Fruit fly (Drosophila melanogaster) whole organism, embryonic: ENCODE results near the gene CG9150.

Source experiments
- Atf-2 ChIP-seq: fragments of 200-800 bp; sonication (Bioruptor generic); optimal IDR thresholded peaks from 2 replicates; lab custom pipeline; 2016; ENCODE audit warnings: missing biosample characterization, missing genetic modification characterization
- B-H2 ChIP-seq: fragments of 200-800 bp; sonication (Bioruptor generic); optimal IDR thresholded peaks from 2 replicates; lab custom pipeline; 2018; ENCODE audit warnings: missing biosample characterization, mild to moderate bottlenecking, missing genetic modification characterization
- CG12236 ChIP-seq: fragments of 200-800 bp; sonication (Bioruptor generic); optimal IDR thresholded peaks from 2 replicates; lab custom pipeline; 2016; ENCODE audit warnings: missing biosample characterization, missing genetic modification characterization
- CG12769 ChIP-seq: fragments of 200-800 bp; sonication (Bioruptor generic); optimal IDR thresholded peaks from 2 replicates; lab custom pipeline; 2019; ENCODE audit warnings: missing biosample characterization, mild to moderate bottlenecking, missing genetic modification characterization, moderate library complexity
- CG13775 ChIP-seq: fragments of 200-800 bp; sonication (Bioruptor generic); optimal IDR thresholded peaks from 3 replicates; lab custom pipeline; 2017; ENCODE audit warnings: missing biosample characterization, mild to moderate bottlenecking, missing genetic modification characterization
- CG15011 ChIP-seq: fragments of 200-800 bp; sonication (Bioruptor generic); optimal IDR thresholded peaks from 3 replicates; lab custom pipeline; 2018; ENCODE audit warnings: missing biosample characterization, mild to moderate bottlenecking, missing genetic modification characterization
- CG15514 ChIP-seq: fragments of 200-800 bp; sonication (Bioruptor generic); optimal IDR thresholded peaks from 3 replicates; lab custom pipeline; 2017; ENCODE audit warnings: missing biosample characterization, missing genetic modification characterization, mild to moderate bottlenecking, moderate library complexity, missing genetic modification reagents
- CG15696 ChIP-seq: fragments of 200-800 bp; sonication (Bioruptor generic); optimal IDR thresholded peaks from 2 replicates; lab custom pipeline; 2019; ENCODE audit warnings: missing biosample characterization, mild to moderate bottlenecking, missing genetic modification characterization, moderate library complexity
- CG16813 ChIP-seq: fragments of 200-800 bp; sonication (Bioruptor generic); IDR thresholded peaks from 3 replicates; pipeline ENCODE4 v1.3.6; 2022; ENCODE audit warnings: missing biosample characterization, missing genetic modification characterization; ENCODE audit not compliant: partially characterized antibody
- CG17385 ChIP-seq: fragments of 200-800 bp; sonication (Bioruptor generic); optimal IDR thresholded peaks from 3 replicates; lab custom pipeline; 2018; ENCODE audit warnings: missing biosample characterization, mild to moderate bottlenecking, missing genetic modification characterization
- CG17802 ChIP-seq: fragments of 200-800 bp; sonication (Bioruptor generic); optimal IDR thresholded peaks from 2 replicates; lab custom pipeline; 2018; ENCODE audit warnings: missing biosample characterization, mild to moderate bottlenecking, missing genetic modification characterization, moderate library complexity
- CG18619 ChIP-seq: fragments of 200-800 bp; sonication (Bioruptor generic); optimal IDR thresholded peaks from 3 replicates; lab custom pipeline; 2017; ENCODE audit warnings: missing biosample characterization, mild to moderate bottlenecking, missing genetic modification characterization
- CG2678 ChIP-seq: fragments of 200-800 bp; sonication (Bioruptor generic); optimal IDR thresholded peaks from 3 replicates; lab custom pipeline; 2019; ENCODE audit warnings: missing biosample characterization, mild to moderate bottlenecking, missing genetic modification characterization, moderate library complexity
- CG2875 ChIP-seq: fragments of 200-800 bp; sonication (Bioruptor generic); optimal IDR thresholded peaks from 2 replicates; lab custom pipeline; 2017; ENCODE audit warnings: missing biosample characterization, mild to moderate bottlenecking, missing genetic modification characterization, missing genetic modification reagents
- CG3726 ChIP-seq: fragments of 200-800 bp; sonication (Bioruptor generic); IDR thresholded peaks from 3 replicates; pipeline ENCODE4, ENCODE4 v1.3.6; 2022; ENCODE audit warnings: missing biosample characterization, missing genetic modification characterization
- CG6813 ChIP-seq: fragments of 200-800 bp; sonication (Bioruptor generic); optimal IDR thresholded peaks from 2 replicates; lab custom pipeline; 2017; ENCODE audit warnings: missing biosample characterization, missing genetic modification characterization, mild to moderate bottlenecking, moderate library complexity, missing genetic modification reagents
- CG6854 ChIP-seq: fragments of 200-800 bp; sonication (Bioruptor generic); optimal IDR thresholded peaks from 3 replicates; lab custom pipeline; 2017; ENCODE audit warnings: missing biosample characterization, mild to moderate bottlenecking, missing genetic modification characterization
- CG7357 ChIP-seq: fragments of 200-800 bp; sonication (Bioruptor generic); IDR thresholded peaks from 3 replicates; pipeline ENCODE4 v1.3.6; 2022; ENCODE audit warnings: missing biosample characterization, missing genetic modification characterization
- CG8765 ChIP-seq: fragments of 200-800 bp; sonication (Bioruptor generic); IDR thresholded peaks from 2 replicates; pipeline ENCODE4 v1.3.6; 2022; ENCODE audit warnings: missing biosample characterization, missing genetic modification characterization
- CG9817 ChIP-seq: fragments of 200-800 bp; sonication (Bioruptor generic); optimal IDR thresholded peaks from 2 replicates; lab custom pipeline; 2018; ENCODE audit warnings: missing biosample characterization, mild to moderate bottlenecking, missing genetic modification characterization, moderate library complexity
- Dad ChIP-seq: fragments of 200-800 bp; sonication (Bioruptor generic); optimal IDR thresholded peaks from 3 replicates; lab custom pipeline; 2016; ENCODE audit warnings: missing biosample characterization, missing genetic modification characterization
- Hsf ChIP-seq: fragments of 200-800 bp; sonication (Bioruptor generic); optimal IDR thresholded peaks from 3 replicates; lab custom pipeline; 2016; ENCODE audit warnings: missing biosample characterization, missing genetic modification characterization
- Lpt ChIP-seq: fragments of >200 bp; optimal IDR thresholded peaks from 2 replicates; lab custom pipeline; 2018; ENCODE audit warnings: missing biosample characterization, missing genetic modification characterization
- MBD-R2 ChIP-seq: fragments of 200-800 bp; sonication (Bioruptor generic); IDR thresholded peaks from 2 replicates; pipeline ENCODE4 v1.3.6; 2022; ENCODE audit warnings: missing biosample characterization, missing genetic modification characterization
- Nf-YB ChIP-seq: fragments of 200-800 bp; sonication (Bioruptor generic); optimal IDR thresholded peaks from 3 replicates; lab custom pipeline; 2019; ENCODE audit warnings: missing biosample characterization, mild to moderate bottlenecking, missing genetic modification characterization, moderate library complexity
- Ptx1 ChIP-seq: fragments of 200-800 bp; sonication (Bioruptor generic); IDR thresholded peaks from 2 replicates; pipeline ENCODE4 v1.3.6; 2022; ENCODE audit warnings: missing biosample characterization, missing genetic modification characterization
- Ravus ChIP-seq: fragments of 200-800 bp; sonication (Bioruptor generic); IDR thresholded peaks from 2 replicates; pipeline ENCODE4 v1.3.6; 2022; ENCODE audit warnings: missing biosample characterization, missing genetic modification characterization
- Six4 ChIP-seq: fragments of 200-800 bp; sonication (Bioruptor generic); optimal IDR thresholded peaks from 2 replicates; lab custom pipeline; 2016; ENCODE audit warnings: missing biosample characterization, missing genetic modification characterization
- Stat92E ChIP-seq, 3 experiments: fragments of >200 bp in 2 of 3; fragments of 200-800 bp in 1 of 3; sonication (Bioruptor generic) in 1 of 3; optimal IDR thresholded peaks; 2 replicates each; lab custom pipeline; 2017 to 2019; ENCODE audit warnings: missing biosample characterization in 3 of 3, missing genetic modification characterization in 3 of 3, mild to moderate bottlenecking in 1 of 3, moderate library complexity in 1 of 3
- Trl ChIP-seq, 3 experiments: fragments of >200 bp in 2 of 3; fragments of 200-800 bp in 1 of 3; sonication (Bioruptor generic) in 1 of 3; optimal IDR thresholded peaks; 2 replicates in 1 of 3; 3 replicates in 2 of 3; lab custom pipeline; 2016 to 2017; ENCODE audit warnings: missing biosample characterization in 1 of 3, missing genetic modification characterization in 1 of 3
- chinmo ChIP-seq: fragments of 200-800 bp; sonication (Bioruptor generic); IDR thresholded peaks from 4 replicates; pipeline ENCODE4 v1.3.6; 2022; ENCODE audit warnings: missing biosample characterization, missing genetic modification characterization; ENCODE audit not compliant: partially characterized antibody
- chn ChIP-seq: fragments of 200-800 bp; sonication (Bioruptor generic); optimal IDR thresholded peaks from 2 replicates; lab custom pipeline; 2016; ENCODE audit warnings: missing biosample characterization, missing genetic modification characterization
- da ChIP-seq: fragments of 200-800 bp; sonication (Bioruptor generic); optimal IDR thresholded peaks from 2 replicates; lab custom pipeline; 2016; ENCODE audit warnings: missing biosample characterization, missing genetic modification characterization
- fd64A ChIP-seq: fragments of 200-800 bp; sonication (Bioruptor generic); optimal IDR thresholded peaks from 3 replicates; lab custom pipeline; 2018; ENCODE audit warnings: missing biosample characterization, mild to moderate bottlenecking, missing genetic modification characterization
- her ChIP-seq: fragments of 200-800 bp; sonication (Bioruptor generic); optimal IDR thresholded peaks from 2 replicates; lab custom pipeline; 2016; ENCODE audit warnings: missing biosample characterization, missing genetic modification characterization
- lola ChIP-seq, 3 experiments: fragments of >200 bp in 2 of 3; fragments of 200-800 bp in 1 of 3; sonication (Bioruptor generic) in 1 of 3; optimal IDR thresholded peaks; 2 replicates each; lab custom pipeline; 2017 to 2019; ENCODE audit warnings: missing biosample characterization in 3 of 3, missing genetic modification characterization in 3 of 3, mild to moderate bottlenecking in 1 of 3, moderate library complexity in 1 of 3
- nmo ChIP-seq: fragments of 200-800 bp; sonication (Bioruptor generic); optimal IDR thresholded peaks from 2 replicates; lab custom pipeline; 2018; ENCODE audit warnings: missing biosample characterization, mild to moderate bottlenecking, missing genetic modification characterization, moderate library complexity
- peb ChIP-seq: fragments of 200-800 bp; sonication (Bioruptor generic); IDR thresholded peaks from 2 replicates; pipeline ENCODE4 v1.3.6; 2022; ENCODE audit warnings: missing biosample characterization, missing genetic modification characterization
- slp2 ChIP-seq: fragments of 200-800 bp; sonication (Bioruptor generic); optimal IDR thresholded peaks from 2 replicates; lab custom pipeline; 2016; ENCODE audit warnings: missing biosample characterization, missing genetic modification characterization
- sob ChIP-seq: fragments of 200-800 bp; sonication (Bioruptor generic); IDR thresholded peaks from 2 replicates; pipeline ENCODE4 v1.3.6; 2022; ENCODE audit warnings: missing biosample characterization, missing genetic modification characterization
- sqz ChIP-seq: fragments of 200-800 bp; sonication (Bioruptor generic); optimal IDR thresholded peaks from 3 replicates; lab custom pipeline; 2018; ENCODE audit warnings: missing biosample characterization, mild to moderate bottlenecking, missing genetic modification characterization
- tll ChIP-seq, 2 experiments: fragments of 200-800 bp in 1 of 2; fragments of >200 bp in 1 of 2; sonication (Bioruptor generic) in 1 of 2; optimal IDR thresholded peaks; 2 replicates each; lab custom pipeline; 2017 to 2019; ENCODE audit warnings: missing biosample characterization in 2 of 2, missing genetic modification characterization in 2 of 2, mild to moderate bottlenecking in 1 of 2, moderate library complexity in 1 of 2
- ttk ChIP-seq: fragments of 200-800 bp; sonication (Bioruptor generic); IDR thresholded peaks from 2 replicates; pipeline ENCODE4 v2.1.2; 2022; ENCODE audit warnings: missing biosample characterization, missing genetic modification characterization
- twi ChIP-seq: fragments of 200-800 bp; optimal IDR thresholded peaks from 2 replicates; lab custom pipeline; 2019; ENCODE audit warnings: missing biosample characterization, mild to moderate bottlenecking, missing genetic modification characterization, moderate library complexity
- unc-4 ChIP-seq: fragments of 200-800 bp; sonication (Bioruptor generic); IDR thresholded peaks from 2 replicates; pipeline ENCODE4 v1.3.6; 2022; ENCODE audit warnings: missing biosample characterization, missing genetic modification characterization; ENCODE audit not compliant: partially characterized antibody
- wdn ChIP-seq: fragments of 200-800 bp; sonication (Bioruptor generic); IDR thresholded peaks from 2 replicates; pipeline ENCODE4 v1.3.6; 2022; ENCODE audit warnings: missing biosample characterization, missing genetic modification characterization
- z ChIP-seq: fragments of 200-800 bp; sonication (Bioruptor generic); IDR thresholded peaks from 3 replicates; pipeline ENCODE4 v1.3.6; 2022; ENCODE audit warnings: missing biosample characterization, missing genetic modification characterization
- zfh1 ChIP-seq: fragments of 200-800 bp; sonication (Bioruptor generic); IDR thresholded peaks from 3 replicates; pipeline ENCODE4 v1.3.6; 2022; ENCODE audit warnings: missing biosample characterization, missing genetic modification characterization

The CG9150 gene

dm6 chr2L:6062382-6063082, 5.9 kb downstream of the CG9150 start, which contains the start of the genes ND-51 and CG13994 (continued):
- TF ChIP-seq ttk (GFP tag; lab: Robert Waterston, UW) = peak; percentile 78
- peak; percentile 51 for TF ChIP-seq CG12236
- peak; percentile 83 for TF ChIP-seq CG15696 (tag; lab: Kevin White, UChicago)
- TF ChIP-seq Dad (GFP tag; lab: Kevin White, UChicago) = peak; percentile 79
- TF ChIP-seq peb (GFP tag; lab: Robert Waterston, UW) = peak; percentile 63
- TF ChIP-seq slp2 (GFP tag; lab: Kevin White, UChicago) = peak; percentile 67
- TF ChIP-seq CG17802 (tag; lab: Kevin White, UChicago) = peak; percentile 100
- peak; percentile 91 for TF ChIP-seq B-H2 (GFP tag; lab: Kevin White, UChicago)
- TF ChIP-seq tll (GFP tag; optimal IDR thresholded peaks at IDR 0.05; lab: Kevin White, UChicago) = peak; percentile 77 to 91
- peak; percentile 91 for TF ChIP-seq Hsf
- TF ChIP-seq MBD-R2 (GFP tag; lab: Robert Waterston, UW) = peak; percentile 86
- TF ChIP-seq CG18619 (GFP tag; lab: Kevin White, UChicago) = peak; percentile 61
- TF ChIP-seq Six4 (GFP tag; lab: Kevin White, UChicago) = peak; percentile 78
- peak; percentile 63 for TF ChIP-seq chn (GFP tag; lab: Kevin White, UChicago)
- TF ChIP-seq CG13775 (GFP tag; lab: Kevin White, UChicago) = peak; percentile 84
- peak; percentile 75 for TF ChIP-seq her (GFP tag; lab: Kevin White, UChicago)
- TF ChIP-seq lola (GFP tag; optimal IDR thresholded peaks at IDR 0.05; lab: Kevin White, UChicago) = peak in 1 of 3 experiments; percentile 79
- peak; percentile 53 for TF ChIP-seq Nf-YB (GFP tag; lab: Kevin White, UChicago)
- peak; percentile 76 for TF ChIP-seq da (GFP tag; lab: Kevin White, UChicago)
- no peak for TF ChIP-seq Trl (optimal IDR thresholded peaks at IDR 0.05; lab: Kevin White, UChicago)
- TF ChIP-seq Trl (GFP tag; optimal IDR thresholded peaks at IDR 0.05; lab: Kevin White, UChicago) = peak; percentile 89
- TF ChIP-seq sqz = no peak
- TF ChIP-seq chinmo = no peak
- TF ChIP-seq CG7357 (GFP tag; lab: Robert Waterston, UW) = peak; percentile 73
- peak; percentile 84 for TF ChIP-seq CG15514
- peak; percentile 87 for TF ChIP-seq zfh1 (GFP tag; lab: Robert Waterston, UW)
- TF ChIP-seq CG6813 (GFP tag; lab: Kevin White, UChicago) = peak; percentile 47
- TF ChIP-seq Stat92E (GFP tag; optimal IDR thresholded peaks at IDR 0.05; lab: Kevin White, UChicago) = peak in 1 of 3 experiments; percentile 34
- no peak for TF ChIP-seq fd64A (GFP tag; lab: Kevin White, UChicago)
- TF ChIP-seq CG12769 = no peak
- TF ChIP-seq CG17385 (GFP tag; lab: Kevin White, UChicago) = peak; percentile 60
- TF ChIP-seq unc-4 = peak; percentile 53
- TF ChIP-seq Ravus (GFP tag; lab: Robert Waterston, UW) = peak; percentile 33
- peak; percentile 91 for TF ChIP-seq sob (GFP tag; lab: Robert Waterston, UW)
- TF ChIP-seq CG15011 (GFP tag; lab: Kevin White, UChicago) = no peak
- peak; percentile 69 for TF ChIP-seq CG8765 (GFP tag; lab: Robert Waterston, UW)
- no peak for TF ChIP-seq CG3726 (GFP tag; lab: Robert Waterston, UW)
- peak; percentile 87 for TF ChIP-seq CG9817 (tag; lab: Kevin White, UChicago)
- no peak for TF ChIP-seq z (GFP tag; lab: Robert Waterston, UW)
- TF ChIP-seq nmo = peak; percentile 89
- TF ChIP-seq twi = peak; percentile 63
- no peak for TF ChIP-seq Lpt
- peak; percentile 83 for TF ChIP-seq CG2678 (tag; lab: Kevin White, UChicago)
- peak; percentile 85 for TF ChIP-seq Atf-2 (GFP tag; lab: Kevin White, UChicago)
- no peak for TF ChIP-seq CG16813 (GFP tag; lab: Robert Waterston, UW)
- peak; percentile 69 for TF ChIP-seq CG2875
- peak; percentile 74 for TF ChIP-seq wdn (GFP tag; lab: Robert Waterston, UW)
- no peak for TF ChIP-seq CG6854 (GFP tag; lab: Kevin White, UChicago)
- peak; percentile 88 for TF ChIP-seq Ptx1 (GFP tag; lab: Robert Waterston, UW)
